Fruit fly (Drosophila melanogaster) whole organism, embryonic: ENCODE measurements around the gene CG45061.

Experiments used
- Bgb ChIP-seq: fragments of 200-800 bp; sonication (Bioruptor generic); IDR thresholded peaks from 2 replicates; pipeline ENCODE4 v1.3.6; 2022; ENCODE audit warnings: missing biosample characterization, missing genetic modification characterization; ENCODE audit not compliant: partially characterized antibody
- CG12659 ChIP-seq: fragments of 200-800 bp; sonication (Bioruptor generic); optimal IDR thresholded peaks from 3 replicates; lab custom pipeline; 2017; ENCODE audit warnings: mild to moderate bottlenecking, missing biosample characterization, missing genetic modification reagents, missing genetic modification characterization
- CG14965 ChIP-seq: fragments of 200-800 bp; sonication (Bioruptor generic); optimal IDR thresholded peaks from 2 replicates; lab custom pipeline; 2016; ENCODE audit warnings: missing biosample characterization, missing genetic modification characterization, borderline replicate concordance
- CG7372 ChIP-seq: fragments of 200-800 bp; sonication (Bioruptor generic); IDR thresholded peaks from 2 replicates; pipeline ENCODE4 v1.3.6; 2022; ENCODE audit warnings: missing biosample characterization, missing genetic modification characterization
- CG8290 ChIP-seq, 3 experiments: fragments of 200-800 bp; sonication (Bioruptor generic); optimal IDR thresholded peaks; 2 replicates each; lab custom pipeline; 2016 to 2019; ENCODE audit warnings: missing biosample characterization in 3 of 3, missing genetic modification characterization in 3 of 3, mild to moderate bottlenecking in 2 of 3, moderate library complexity in 1 of 3
- Mad ChIP-seq: fragments of 200-800 bp; sonication (Bioruptor generic); optimal IDR thresholded peaks from 2 replicates; lab custom pipeline; 2016; ENCODE audit warnings: missing biosample characterization, missing genetic modification characterization
- cato ChIP-seq: fragments of 200-800 bp; sonication (Bioruptor generic); optimal IDR thresholded peaks from 2 replicates; lab custom pipeline; 2016; ENCODE audit warnings: missing biosample characterization, missing genetic modification characterization, borderline replicate concordance
- fru ChIP-seq: fragments of >200 bp; optimal IDR thresholded peaks from 2 replicates; lab custom pipeline; 2017
- lola ChIP-seq, 3 experiments: fragments of >200 bp in 2 of 3; fragments of 200-800 bp in 1 of 3; sonication (Bioruptor generic) in 1 of 3; optimal IDR thresholded peaks; 2 replicates each; lab custom pipeline; 2017 to 2019; ENCODE audit warnings: missing biosample characterization in 3 of 3, missing genetic modification characterization in 3 of 3, mild to moderate bottlenecking in 1 of 3, moderate library complexity in 1 of 3
- mld ChIP-seq: fragments of 200-800 bp; sonication (Bioruptor generic); IDR thresholded peaks from 3 replicates; pipeline ENCODE4 v1.3.6; 2022; ENCODE audit warnings: missing biosample characterization, missing genetic modification characterization; ENCODE audit not compliant: partially characterized antibody
- repo ChIP-seq: fragments of 200-800 bp; sonication (Bioruptor generic); optimal IDR thresholded peaks from 2 replicates; lab custom pipeline; 2016; ENCODE audit warnings: missing biosample characterization, missing genetic modification characterization
- sna ChIP-seq: fragments of 200-800 bp; sonication (Bioruptor generic); IDR thresholded peaks from 2 replicates; pipeline ENCODE4 v1.3.6; 2022; ENCODE audit warnings: missing biosample characterization, missing genetic modification characterization; ENCODE audit not compliant: partially characterized antibody
- sob ChIP-seq: fragments of 200-800 bp; sonication (Bioruptor generic); IDR thresholded peaks from 2 replicates; pipeline ENCODE4 v1.3.6; 2022; ENCODE audit warnings: missing biosample characterization, missing genetic modification characterization
- ttk ChIP-seq: fragments of 200-800 bp; sonication (Bioruptor generic); IDR thresholded peaks from 2 replicates; pipeline ENCODE4 v2.1.2; 2022; ENCODE audit warnings: missing biosample characterization, missing genetic modification characterization

dm6 chrX:9911751-9912150, 40.2 kb upstream of the CG45061 start:
- TF ChIP-seq mld (GFP tag; lab: Robert Waterston, UW), result no peak
- TF ChIP-seq repo, result no peak
- TF ChIP-seq CG14965, result no peak
- TF ChIP-seq CG7372 (GFP tag; lab: Robert Waterston, UW), result no peak
- TF ChIP-seq Bgb (GFP tag; lab: Robert Waterston, UW), result no peak
- no peak for TF ChIP-seq CG8290 (GFP tag; optimal IDR thresholded peaks at IDR 0.05; lab: Kevin White, UChicago)
- TF ChIP-seq CG8290 (tag; optimal IDR thresholded peaks at IDR 0.05; lab: Kevin White, UChicago), result no peak
- no peak for TF ChIP-seq CG12659 (GFP tag; lab: Kevin White, UChicago)
- no peak for TF ChIP-seq cato (GFP tag; lab: Kevin White, UChicago)
- no peak for TF ChIP-seq fru (lab: Kevin White, UChicago)
- no peak for TF ChIP-seq lola (GFP tag; optimal IDR thresholded peaks at IDR 0.05; lab: Kevin White, UChicago)
- no peak for TF ChIP-seq sna (GFP tag; lab: Robert Waterston, UW)
- TF ChIP-seq sob (GFP tag; lab: Robert Waterston, UW), result no peak
- no peak for TF ChIP-seq ttk (GFP tag; lab: Robert Waterston, UW)
- no peak for TF ChIP-seq Mad (GFP tag; lab: Kevin White, UChicago)
